Fruit fly (Drosophila melanogaster): ENCODE measurements around the gene CG43844.

Gene CG43844

dm6 chr3R:21847438-21847837 lies 41.9 kb upstream of the CG43844 start:
- TF ChIP-seq CG8119 (GFP tag; IDR thresholded peaks at IDR 0.05): peak; percentile 19; the same call in 1 of the 3 replicates
- no peak for TF ChIP-seq Eip78C (GFP tag)
- TF ChIP-seq Blimp-1 (GFP tag; optimal IDR thresholded peaks at IDR 0.05): no peak
- TF ChIP-seq Met (GFP tag; optimal IDR thresholded peaks at IDR 0.05): no peak
- no peak for TF ChIP-seq CG11902 (GFP tag; optimal IDR thresholded peaks at IDR 0.05)
- no peak for TF ChIP-seq CG4318 (GFP tag; optimal IDR thresholded peaks at IDR 0.05)
- TF ChIP-seq CG3032 (tag; optimal IDR thresholded peaks at IDR 0.05): no peak
- no peak for TF ChIP-seq lz (GFP tag; optimal IDR thresholded peaks at IDR 0.05)

- TF ChIP-seq CG10631 (GFP tag; optimal IDR thresholded peaks at IDR 0.05): no peak
- peak; percentile 54 for TF ChIP-seq Eip78C (GFP tag)
- TF ChIP-seq ss (GFP tag; optimal IDR thresholded peaks at IDR 0.05): no peak
- TF ChIP-seq CG3032 (tag; optimal IDR thresholded peaks at IDR 0.05): no peak
- TF ChIP-seq CG11762 (GFP tag; optimal IDR thresholded peaks at IDR 0.05; ENCODE audit: insufficient read depth): no peak
- no peak for TF ChIP-seq CG7368 (GFP tag; optimal IDR thresholded peaks at IDR 0.05)
- TF ChIP-seq salr (GFP tag; optimal IDR thresholded peaks at IDR 0.05): no peak
- no peak for TF ChIP-seq OdsH (GFP tag; optimal IDR thresholded peaks at IDR 0.05)
- no peak for TF ChIP-seq CG8319 (GFP tag; optimal IDR thresholded peaks at IDR 0.05)
- no peak for TF ChIP-seq CG6276 (GFP tag; optimal IDR thresholded peaks at IDR 0.05)
- TF ChIP-seq CG3919 (GFP tag; optimal IDR thresholded peaks at IDR 0.05): no peak
- no peak for TF ChIP-seq CG6808 (GFP tag; optimal IDR thresholded peaks at IDR 0.05)
- TF ChIP-seq pdm3 (GFP tag; optimal IDR thresholded peaks at IDR 0.05): no peak
- TF ChIP-seq lz (GFP tag; optimal IDR thresholded peaks at IDR 0.05): no peak
- no peak for TF ChIP-seq Ets96B (tag; optimal IDR thresholded peaks at IDR 0.05)
- TF ChIP-seq cyc (GFP tag; optimal IDR thresholded peaks at IDR 0.05): no peak
- TF ChIP-seq Hr4 (GFP tag; optimal IDR thresholded peaks at IDR 0.05): no peak
- TF ChIP-seq Sox14 (GFP tag; optimal IDR thresholded peaks at IDR 0.05): no peak
- TF ChIP-seq net (GFP tag; optimal IDR thresholded peaks at IDR 0.05): no peak
- 0 out of 3 replicates have a peak, but pooled peaks have one; percentile 18 for TF ChIP-seq eg (GFP tag; IDR thresholded peaks at IDR 0.05)
- peak; percentile 98 for TF ChIP-seq svp (GFP tag)
- no peak for TF ChIP-seq fd59A (GFP tag; optimal IDR thresholded peaks at IDR 0.05)
- no peak for TF ChIP-seq CG8632 (GFP tag; optimal IDR thresholded peaks at IDR 0.05)
- TF ChIP-seq CG6163 (GFP tag; IDR thresholded peaks at IDR 0.05): peak; percentile 43; the same call in 1 of the 3 replicates
- no peak for TF ChIP-seq Hr39 (GFP tag; optimal IDR thresholded peaks at IDR 0.05)
- TF ChIP-seq CG6792 (GFP tag; optimal IDR thresholded peaks at IDR 0.05): no peak
- no peak for TF ChIP-seq spab (GFP tag; optimal IDR thresholded peaks at IDR 0.05)
These were observed 41.1 kb upstream of the CG43844 start for dm6 chr3R:21848271-21848670.

dm6 chr3R:21848987-21849442 lies 40.3 kb upstream of the CG43844 start:
- TF ChIP-seq pdm3 (GFP tag; optimal IDR thresholded peaks at IDR 0.05): peak; percentile 95
- TF ChIP-seq CG15336 (GFP tag; IDR thresholded peaks at IDR 0.05): peak; percentile 94
- TF ChIP-seq CG7368 (GFP tag; optimal IDR thresholded peaks at IDR 0.05): peak; percentile 87
- peak; percentile 96 for TF ChIP-seq acj6 (GFP tag; optimal IDR thresholded peaks at IDR 0.05)
- TF ChIP-seq svp (GFP tag): peak; percentile 98
- peak; percentile 86 for TF ChIP-seq CG6163 (GFP tag; IDR thresholded peaks at IDR 0.05)
- TF ChIP-seq CG6808 (GFP tag; optimal IDR thresholded peaks at IDR 0.05): peak; percentile 96
- TF ChIP-seq Hr39 (GFP tag; optimal IDR thresholded peaks at IDR 0.05): peak; percentile 96
- TF ChIP-seq dsx (GFP tag; optimal IDR thresholded peaks at IDR 0.05; ENCODE audit: poor library complexity, severe bottlenecking): peak; percentile 91
- peak; percentile 24 for TF ChIP-seq fkh (GFP tag; optimal IDR thresholded peaks at IDR 0.05)
- peak; percentile 95 for TF ChIP-seq Sox102F (GFP tag; optimal IDR thresholded peaks at IDR 0.05)
- TF ChIP-seq Eip93F (GFP tag; optimal IDR thresholded peaks at IDR 0.05): peak; percentile 91
- peak; percentile 95 for TF ChIP-seq OdsH (GFP tag; optimal IDR thresholded peaks at IDR 0.05)
- peak; percentile 85 for TF ChIP-seq CG9139 (GFP tag; optimal IDR thresholded peaks at IDR 0.05)
- peak; percentile 93 for TF ChIP-seq CG11902 (GFP tag; optimal IDR thresholded peaks at IDR 0.05)
- peak; percentile 92 for TF ChIP-seq CG4318 (GFP tag; optimal IDR thresholded peaks at IDR 0.05)
- TF ChIP-seq Hr38 (GFP tag; optimal IDR thresholded peaks at IDR 0.05): peak; percentile 17
- peak; percentile 93 for TF ChIP-seq Sox15 (GFP tag; optimal IDR thresholded peaks at IDR 0.05)
- peak; percentile 91 for TF ChIP-seq CG3032 (tag; optimal IDR thresholded peaks at IDR 0.05)
- peak; percentile 96 for TF ChIP-seq CG3919 (GFP tag; optimal IDR thresholded peaks at IDR 0.05)
- TF ChIP-seq net (GFP tag; optimal IDR thresholded peaks at IDR 0.05): peak; percentile 95
- TF ChIP-seq Eip75B (GFP tag; optimal IDR thresholded peaks at IDR 0.05): peak; percentile 98
- TF ChIP-seq lz (GFP tag; optimal IDR thresholded peaks at IDR 0.05): peak; percentile 98
- peak; percentile 96 for TF ChIP-seq Smox (GFP tag; optimal IDR thresholded peaks at IDR 0.05)
- TF ChIP-seq dac (GFP tag; optimal IDR thresholded peaks at IDR 0.05): peak; percentile 85
- peak; percentile 94 for TF ChIP-seq CG16779 (tag; optimal IDR thresholded peaks at IDR 0.05)
- TF ChIP-seq salr (GFP tag; optimal IDR thresholded peaks at IDR 0.05): peak; percentile 47 to 97
- peak; percentile 95 for TF ChIP-seq ss (GFP tag; optimal IDR thresholded peaks at IDR 0.05)
- peak; percentile 95 for TF ChIP-seq Hr4 (GFP tag; optimal IDR thresholded peaks at IDR 0.05)
- peak; percentile 94 for TF ChIP-seq CG11762 (GFP tag; optimal IDR thresholded peaks at IDR 0.05; ENCODE audit: insufficient read depth)
- peak; percentile 94 for TF ChIP-seq CG8119 (GFP tag; IDR thresholded peaks at IDR 0.05)
- TF ChIP-seq CG6276 (GFP tag; optimal IDR thresholded peaks at IDR 0.05): peak; percentile 95
- peak; percentile 93 for TF ChIP-seq CG8319 (GFP tag; optimal IDR thresholded peaks at IDR 0.05)

All from whole organism, prepupa.